Fruit fly (Drosophila melanogaster) whole organism, adult: Measurements from ENCODE around the gene Cyp4g15.

ENCODE experiments used
- CG11617 ChIP-seq: fragments of 200-800 bp; sonication (Bioruptor generic); optimal IDR thresholded peaks from 2 replicates; lab custom pipeline; 2017; ENCODE audit warnings: mild to moderate bottlenecking, missing biosample characterization, missing genetic modification reagents, missing genetic modification characterization
- CG12768 ChIP-seq: fragments of 200-800 bp; sonication (Bioruptor generic); optimal IDR thresholded peaks from 2 replicates; lab custom pipeline; 2017; ENCODE audit warnings: missing biosample characterization, missing genetic modification characterization, mild to moderate bottlenecking, moderate library complexity, missing genetic modification reagents
- Clk ChIP-seq: fragments of 200-800 bp; sonication (Bioruptor generic); optimal IDR thresholded peaks from 2 replicates; lab custom pipeline; 2017; ENCODE audit warnings: missing biosample characterization, missing genetic modification characterization
- Mnt ChIP-seq: fragments of 200-800 bp; sonication (Bioruptor generic); optimal IDR thresholded peaks from 2 replicates; lab custom pipeline; 2016; ENCODE audit warnings: missing biosample characterization, mild to moderate bottlenecking, missing genetic modification characterization
- toe ChIP-seq: fragments of 200-800 bp; sonication (Bioruptor generic); optimal IDR thresholded peaks from 2 replicates; lab custom pipeline; 2016; ENCODE audit warnings: missing biosample characterization, missing genetic modification characterization

- TF ChIP-seq toe (GFP tag; lab: Kevin White, UChicago) (no peak), CG12768 (GFP tag; lab: Kevin White, UChicago) (no peak), Mnt (no peak), Clk (GFP tag; lab: Kevin White, UChicago) (no peak), CG11617 (no peak)
Measured at dm6 chrX:11491473-11491872, 14.6 kb downstream of the Cyp4g15 start, which contains the start of gene CG33235.
